Worm (Caenorhabditis elegans): ENCODE data around the gene aat-4.
"Not testable (repeated sequence)": the region's sequence is repeated elsewhere in the genome, so short reads cannot be mapped to it uniquely, and the experiment has no call there.

The aat-4 gene

DNA sequence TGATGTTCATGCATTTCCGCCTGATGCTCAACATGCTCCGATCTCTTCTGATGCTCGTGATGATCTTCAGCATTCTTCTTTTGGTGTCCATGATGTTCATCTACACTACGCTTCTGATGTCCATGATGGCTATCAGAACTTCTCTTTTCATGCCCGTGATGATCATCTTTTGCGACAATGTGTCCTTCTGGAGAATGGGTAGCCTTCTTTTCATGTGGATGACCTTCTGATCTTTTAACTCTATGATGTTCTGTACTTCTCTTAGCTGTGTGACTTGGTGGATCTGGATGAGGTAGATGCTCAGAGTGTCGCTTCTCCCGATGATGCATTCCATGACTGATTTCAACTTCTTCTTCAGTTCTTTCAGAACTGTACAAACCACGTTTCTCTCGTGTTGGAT is 16.6 kb downstream of the aat-4 start:
- TF ChIP-seq ztf-29 (GFP tag; IDR thresholded peaks at IDR 0.05) (no peak), klf-2 (GFP tag; conservative IDR thresholded peaks at IDR 0.05) (no peak), flt-1 (GFP tag; IDR thresholded peaks at IDR 0.05) (no peak), T22C8.4 (GFP tag; IDR thresholded peaks at IDR 0.05) (no peak), ztf-23 (GFP tag; IDR thresholded peaks at IDR 0.05) (no peak), ref-1 (GFP tag; conservative IDR thresholded peaks at IDR 0.05) (no peak), med-1 (GFP tag; optimal IDR thresholded peaks at IDR 0.05; ENCODE audit: insufficient read depth) (no peak), cog-1 (tag; optimal IDR thresholded peaks at IDR 0.05) (no peak)

DNA sequence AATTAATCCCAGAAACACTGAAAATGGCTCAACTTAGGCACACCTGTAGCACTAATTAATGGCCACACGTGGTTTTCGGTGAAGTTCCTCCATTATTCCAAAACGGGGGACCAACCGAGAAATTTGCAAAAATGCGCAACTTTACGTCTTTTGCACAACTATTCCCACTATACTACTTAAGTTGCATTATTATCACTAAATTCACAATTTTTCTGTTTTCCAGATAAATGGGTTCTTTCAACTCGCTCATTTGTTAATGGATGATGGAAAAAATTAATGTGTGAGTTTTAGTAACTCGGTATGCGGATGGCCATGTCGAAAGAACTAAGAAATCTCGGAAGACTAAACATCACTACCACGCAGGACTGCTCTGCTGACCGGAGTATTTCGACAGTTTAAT is 20.9 kb downstream of the aat-4 start, which contains the start of gene T13A10.64:
T13A10.64 (plus strand) TSS at position 301 of the 400 bp plus-strand sequence.
- TF ChIP-seq klf-2 (GFP tag; conservative IDR thresholded peaks at IDR 0.05) (no peak), tab-1 (GFP tag; IDR thresholded peaks at IDR 0.05) (no peak)

DNA sequence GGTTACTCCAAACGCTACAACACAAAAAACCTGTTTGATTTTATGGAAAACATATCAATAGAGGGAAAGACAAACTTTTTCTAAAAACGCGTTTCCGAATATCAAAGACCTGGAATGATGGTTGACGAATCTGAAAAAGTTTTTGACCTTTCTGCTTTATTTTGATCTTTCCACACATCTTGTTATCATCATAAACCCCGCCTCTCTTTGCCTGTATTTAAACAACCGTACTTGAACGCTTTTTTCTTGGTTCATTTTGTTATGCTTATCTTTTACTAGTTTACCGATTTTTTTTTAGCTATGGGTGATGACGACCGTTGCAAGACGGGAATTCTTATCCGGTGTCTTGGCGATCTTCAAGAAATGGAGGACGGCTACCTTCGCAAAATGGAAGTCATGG is 22.5 kb downstream of the aat-4 start, which contains the start of gene T13A10.2:
T13A10.2 (plus strand) TSS at position 301 of the 400 bp plus-strand sequence.
- TF ChIP-seq ref-1 (GFP tag; conservative IDR thresholded peaks at IDR 0.05); ztf-23 (GFP tag; IDR thresholded peaks at IDR 0.05); cog-1 (tag; optimal IDR thresholded peaks at IDR 0.05): not testable (repeated sequence)

DNA sequence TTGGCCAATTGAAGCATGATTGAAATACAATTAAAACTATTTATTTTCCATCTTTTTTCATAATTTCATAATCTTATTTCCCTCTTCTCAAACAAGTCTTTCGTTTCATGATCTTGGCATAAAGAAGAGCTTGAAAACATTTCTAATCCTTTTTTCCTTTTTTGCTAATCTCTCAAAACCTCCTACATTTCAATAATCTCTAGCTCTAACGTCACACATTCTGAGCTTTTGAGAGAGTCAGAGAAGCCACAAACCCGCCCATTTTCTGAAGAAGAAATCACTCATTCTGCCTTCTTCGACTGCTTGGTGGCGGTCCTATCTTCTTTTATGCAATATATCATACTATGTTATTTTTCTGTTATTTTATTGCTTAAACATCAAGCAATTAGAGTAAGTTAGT is 25.9 kb downstream of the aat-4 start, which contains the start of gene F58F9.1:
F58F9.1 (plus strand) TSS at position 251 of the 400 bp plus-strand sequence.
- TF ChIP-seq ztf-29 (GFP tag; IDR thresholded peaks at IDR 0.05), result no peak
- no peak for TF ChIP-seq T22C8.4 (GFP tag; IDR thresholded peaks at IDR 0.05)

DNA sequence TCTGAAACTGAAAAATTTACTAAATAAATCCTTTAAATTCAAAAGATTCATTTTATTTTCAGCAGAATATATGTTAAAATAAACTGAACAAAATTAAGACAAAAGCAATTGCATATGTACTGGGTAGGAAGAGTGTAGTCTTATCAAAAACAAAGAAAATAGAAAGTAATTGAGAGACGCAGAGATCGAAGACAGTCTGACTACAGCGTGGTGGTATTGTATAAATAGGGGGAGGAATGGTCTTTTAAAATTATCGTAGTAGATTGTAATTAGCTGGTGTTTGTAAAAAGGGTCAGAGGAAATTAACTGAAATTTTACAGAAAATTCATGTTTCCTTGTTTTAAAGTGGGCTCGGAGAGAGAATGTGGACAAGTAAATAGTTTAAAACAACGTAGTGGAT is 27.0 kb downstream of the aat-4 start, which contains the start of gene acox-3:
acox-3 (minus strand) TSS at position 7 of the 400 bp plus-strand sequence.
- no peak for TF ChIP-seq cog-1 (tag; optimal IDR thresholded peaks at IDR 0.05)
- no peak for TF ChIP-seq klf-2 (GFP tag; conservative IDR thresholded peaks at IDR 0.05)
- no peak for TF ChIP-seq med-1 (GFP tag; optimal IDR thresholded peaks at IDR 0.05; ENCODE audit: insufficient read depth)
- TF ChIP-seq tab-1 (GFP tag; IDR thresholded peaks at IDR 0.05), result no peak
- TF ChIP-seq ref-1 (GFP tag; conservative IDR thresholded peaks at IDR 0.05), result no peak
- TF ChIP-seq ztf-23 (GFP tag; IDR thresholded peaks at IDR 0.05), result no peak
- no peak for TF ChIP-seq T22C8.4 (GFP tag; IDR thresholded peaks at IDR 0.05)
- no peak for TF ChIP-seq flt-1 (GFP tag; IDR thresholded peaks at IDR 0.05)
- TF ChIP-seq ztf-29 (GFP tag; IDR thresholded peaks at IDR 0.05), result no peak

DNA sequence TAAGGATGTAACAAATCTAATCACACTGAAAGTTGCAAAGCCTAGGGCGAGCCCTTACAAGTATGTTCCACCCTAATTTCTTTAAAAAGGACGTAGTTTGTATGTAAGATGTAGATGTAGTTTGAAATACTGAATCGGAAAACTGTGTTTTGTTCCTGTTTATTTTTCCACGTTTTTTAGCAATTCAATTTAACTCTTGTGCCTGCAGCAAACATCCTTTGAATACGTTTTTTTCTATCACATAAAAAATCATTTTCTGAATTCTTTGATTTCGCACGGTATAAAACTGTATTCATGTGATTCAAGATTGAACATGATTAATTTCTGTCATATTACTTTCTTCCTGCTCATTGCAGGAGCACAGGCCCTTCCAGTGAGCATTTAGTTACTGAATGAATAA is 35.5 kb downstream of the aat-4 start, which contains the start of gene F58F9.9:
F58F9.9 (plus strand) TSS at position 301 of the 400 bp plus-strand sequence.
- no peak for TF ChIP-seq flt-1 (GFP tag; IDR thresholded peaks at IDR 0.05)
- TF ChIP-seq T22C8.4 (GFP tag; IDR thresholded peaks at IDR 0.05), result no peak
- TF ChIP-seq klf-2 (GFP tag; conservative IDR thresholded peaks at IDR 0.05), result no peak
- no peak for TF ChIP-seq ztf-23 (GFP tag; IDR thresholded peaks at IDR 0.05)
- no peak for TF ChIP-seq med-1 (GFP tag; optimal IDR thresholded peaks at IDR 0.05; ENCODE audit: insufficient read depth)
- no peak for TF ChIP-seq ztf-29 (GFP tag; IDR thresholded peaks at IDR 0.05)
- no peak for TF ChIP-seq ref-1 (GFP tag; conservative IDR thresholded peaks at IDR 0.05)

DNA sequence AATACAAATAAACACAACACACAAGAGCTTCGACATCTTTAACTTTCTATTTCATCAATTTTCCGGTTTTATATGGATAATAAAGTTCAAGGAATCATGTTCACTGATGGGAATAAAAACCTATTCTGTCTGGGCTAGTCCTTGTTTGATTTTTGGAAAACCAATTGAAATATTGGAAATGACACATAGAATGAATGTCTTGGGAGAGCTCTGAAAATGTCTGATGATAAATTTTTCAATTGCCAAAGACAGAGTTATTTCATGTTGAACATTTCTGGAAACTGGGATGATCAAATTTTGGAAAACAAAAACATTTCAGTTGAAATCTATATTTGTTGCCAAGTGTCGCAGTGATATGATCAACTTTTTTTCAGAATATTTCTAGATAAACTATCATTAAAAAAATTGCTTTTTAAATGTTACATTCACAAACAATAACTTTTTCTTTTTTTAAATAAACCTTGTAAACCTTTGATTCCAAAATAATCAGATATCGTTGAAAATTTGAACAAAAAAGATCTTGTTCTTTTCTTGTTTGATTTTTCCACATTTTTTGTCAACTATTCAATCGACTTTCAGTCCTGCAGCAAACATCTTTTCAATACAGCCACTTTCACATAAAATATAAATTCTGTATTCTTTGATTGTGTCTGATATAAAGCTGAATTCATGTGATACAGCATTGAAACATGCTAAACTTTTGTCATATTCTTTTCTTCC is 37.9 kb downstream of the aat-4 start, which contains the start of the genes F58F9.6 and F58F9.8:
F58F9.6 (minus strand) TSS at position 101 of the 720 bp plus-strand sequence.
F58F9.8 (plus strand) TSS at position 670 of the 720 bp plus-strand sequence.
- no peak for TF ChIP-seq ztf-29 (GFP tag; IDR thresholded peaks at IDR 0.05)
- TF ChIP-seq klf-2 (GFP tag; conservative IDR thresholded peaks at IDR 0.05), result no peak
- TF ChIP-seq cog-1 (tag; optimal IDR thresholded peaks at IDR 0.05), result no peak
- TF ChIP-seq tab-1 (GFP tag; IDR thresholded peaks at IDR 0.05), result no peak
- no peak for TF ChIP-seq flt-1 (GFP tag; IDR thresholded peaks at IDR 0.05)
- TF ChIP-seq ztf-23 (GFP tag; IDR thresholded peaks at IDR 0.05), result no peak
- TF ChIP-seq med-1 (GFP tag; optimal IDR thresholded peaks at IDR 0.05; ENCODE audit: insufficient read depth), result no peak
- TF ChIP-seq ref-1 (GFP tag; conservative IDR thresholded peaks at IDR 0.05), result no peak
- no peak for TF ChIP-seq T22C8.4 (GFP tag; IDR thresholded peaks at IDR 0.05)

DNA sequence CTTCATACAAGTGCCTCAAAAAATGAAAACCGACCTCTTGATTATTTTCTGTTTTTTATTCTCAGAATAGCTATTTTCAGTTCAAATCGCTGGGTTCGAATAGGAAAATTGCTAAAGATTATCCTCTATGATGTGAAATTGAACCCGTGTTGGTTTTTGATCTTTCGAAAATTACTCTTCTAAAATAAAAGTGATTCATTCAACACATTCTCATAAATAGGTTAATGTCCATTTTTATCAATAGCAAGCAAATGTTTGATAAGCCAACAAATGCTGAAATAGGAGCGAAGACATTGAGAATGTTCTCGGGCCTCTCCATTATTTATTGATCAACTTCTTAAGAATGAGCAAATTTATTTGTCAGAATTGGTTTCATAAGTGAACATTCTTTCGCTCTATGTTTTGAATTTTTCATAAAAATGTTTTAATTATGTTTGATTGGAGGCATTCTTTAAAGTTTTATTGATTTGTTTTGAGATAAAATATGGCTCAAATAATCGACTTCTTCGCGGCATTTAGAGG is 42.7 kb downstream of the aat-4 start, which contains the start of gene F58F9.3:
F58F9.3 (plus strand) TSS at position 472 of the 522 bp plus-strand sequence.
- TF ChIP-seq ztf-23 (GFP tag; IDR thresholded peaks at IDR 0.05) (no peak), flt-1 (GFP tag; IDR thresholded peaks at IDR 0.05) (no peak), T22C8.4 (GFP tag; IDR thresholded peaks at IDR 0.05) (no peak)

DNA sequence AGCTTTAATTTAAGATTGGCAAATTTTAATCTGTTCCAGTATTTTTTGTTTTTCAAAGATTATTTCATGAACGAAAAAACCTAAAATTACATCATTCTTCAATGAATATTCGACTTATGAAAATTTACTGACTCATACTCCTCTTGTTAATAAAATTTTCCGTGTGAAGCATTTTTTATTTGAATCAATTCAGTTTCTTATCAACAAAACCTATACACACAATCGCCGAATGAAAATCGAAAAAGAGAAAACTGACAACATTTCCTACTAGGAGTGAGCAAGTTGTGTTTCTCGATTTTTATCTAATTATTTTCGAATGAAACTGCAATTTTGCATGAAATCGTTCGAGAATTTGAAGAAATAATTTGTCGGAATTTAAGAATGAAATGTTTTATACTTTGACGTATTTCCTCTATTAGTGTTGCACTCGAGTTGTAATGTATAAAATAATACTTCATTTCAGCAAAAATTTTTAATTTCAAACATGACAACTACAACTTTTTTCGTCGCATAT is 44.9 kb downstream of the aat-4 start, which contains the start of gene F58F9.4:
F58F9.4 (plus strand) TSS at position 464 of the 514 bp plus-strand sequence.
- no peak for TF ChIP-seq cog-1 (tag; optimal IDR thresholded peaks at IDR 0.05)
- no peak for TF ChIP-seq ztf-29 (GFP tag; IDR thresholded peaks at IDR 0.05)
- TF ChIP-seq flt-1 (GFP tag; IDR thresholded peaks at IDR 0.05), result no peak
- no peak for TF ChIP-seq T22C8.4 (GFP tag; IDR thresholded peaks at IDR 0.05)
- no peak for TF ChIP-seq ztf-23 (GFP tag; IDR thresholded peaks at IDR 0.05)
- no peak for TF ChIP-seq med-1 (GFP tag; optimal IDR thresholded peaks at IDR 0.05; ENCODE audit: insufficient read depth)
- TF ChIP-seq klf-2 (GFP tag; conservative IDR thresholded peaks at IDR 0.05), result no peak
- TF ChIP-seq tab-1 (GFP tag; IDR thresholded peaks at IDR 0.05), result no peak
- no peak for TF ChIP-seq ref-1 (GFP tag; conservative IDR thresholded peaks at IDR 0.05)

DNA sequence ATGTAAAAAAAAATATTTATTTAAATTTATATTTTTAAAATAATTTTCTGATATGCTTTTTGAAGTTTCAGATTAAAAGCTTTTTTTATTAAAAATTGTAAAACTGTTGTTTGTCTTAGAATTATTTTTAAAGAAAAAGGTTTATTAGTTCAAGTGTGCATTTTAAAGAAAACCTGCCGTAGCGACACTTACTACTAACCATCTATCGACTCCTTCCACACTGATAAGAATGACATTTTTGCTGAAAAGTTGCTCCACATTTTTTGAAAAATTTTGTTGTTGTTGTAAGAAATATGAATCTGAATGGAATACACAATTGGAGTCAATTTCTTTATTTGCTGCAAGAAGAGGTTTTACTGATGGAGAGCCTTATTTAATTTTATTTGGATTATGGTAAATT is 47.5 kb downstream of the aat-4 start, which contains the start of gene C49A9.1:
C49A9.1 (plus strand) TSS at position 217 of the 400 bp plus-strand sequence.
- TF ChIP-seq ztf-23 (GFP tag; IDR thresholded peaks at IDR 0.05) (no peak), ref-1 (GFP tag; conservative IDR thresholded peaks at IDR 0.05) (no peak), cog-1 (tag; optimal IDR thresholded peaks at IDR 0.05) (no peak), tab-1 (GFP tag; IDR thresholded peaks at IDR 0.05) (no peak), med-1 (GFP tag; optimal IDR thresholded peaks at IDR 0.05; ENCODE audit: insufficient read depth) (no peak), T22C8.4 (GFP tag; IDR thresholded peaks at IDR 0.05) (no peak), klf-2 (GFP tag; conservative IDR thresholded peaks at IDR 0.05) (no peak), ztf-29 (GFP tag; IDR thresholded peaks at IDR 0.05) (no peak), flt-1 (GFP tag; IDR thresholded peaks at IDR 0.05) (no peak)
